Worm (Caenorhabditis elegans): ENCODE measurements around the gene skr-12.

- TF ChIP-seq ztf-4 (tag; optimal IDR thresholded peaks at IDR 0.05) (no peak), unc-62 (GFP tag; optimal IDR thresholded peaks at IDR 0.05) (no peak), elt-1 (tag; optimal IDR thresholded peaks at IDR 0.05) (no peak)
Measured at ce11 chrIV:17174087-17174486, 7.0 kb downstream of the skr-12 start.

All from whole organism, L3 larva.